Worm (Caenorhabditis elegans): ENCODE results near the gene coq-5.

DNA sequence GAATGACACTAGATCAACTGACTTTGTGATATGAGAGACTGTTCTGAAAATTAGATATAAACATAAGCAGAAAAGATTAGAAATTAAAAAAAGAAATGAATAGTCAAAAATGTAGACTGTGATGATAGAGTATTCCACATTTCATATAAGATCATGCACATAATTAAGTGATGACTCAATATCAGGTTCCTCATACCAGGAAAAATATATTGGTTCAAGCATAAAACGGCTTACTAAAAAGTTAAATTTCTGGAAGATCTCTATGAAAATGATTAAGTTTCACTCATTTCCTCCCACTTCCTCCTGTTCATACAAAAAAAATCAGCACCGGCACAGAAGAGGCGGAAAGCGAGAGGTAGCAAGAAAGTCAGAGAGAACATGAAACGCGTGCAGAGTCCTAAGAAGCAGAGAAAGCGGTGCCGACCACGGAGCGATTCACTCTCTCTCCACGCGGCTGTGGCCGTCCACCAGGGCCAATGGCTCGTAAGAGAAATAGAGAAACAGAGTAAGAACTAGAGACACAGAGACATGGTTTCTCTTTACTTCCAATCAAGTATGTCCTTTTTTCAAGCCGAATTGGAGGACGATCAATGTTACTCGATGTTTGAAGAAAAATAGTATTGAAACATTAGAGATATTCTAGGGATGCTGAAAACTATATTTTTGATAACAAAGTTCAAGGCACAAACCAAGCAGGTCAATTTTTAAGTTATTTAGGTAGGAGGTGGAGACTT is 33.5 kb upstream of the coq-5 start, which contains the start of the genes ZK688.5 and fahd-1:
- no peak for TF ChIP-seq him-1 (tag; optimal IDR thresholded peaks at IDR 0.05)
- TF ChIP-seq dao-5 (tag; optimal IDR thresholded peaks at IDR 0.05) = no peak
